Fruit fly (Drosophila melanogaster) S2 (cell line): ENCODE results near the gene CG3842.

Experiments used
- CG8478 ChIP-seq: fragments of >200 bp; optimal IDR thresholded peaks from 2 replicates; lab custom pipeline; 2018
- CTCF ChIP-seq, 2 experiments: fragments of >200 bp; optimal IDR thresholded peaks; 2 replicates each; lab custom pipeline; 2018

dm6 chrX:6311516-6311915 is 26.0 kb upstream of the CG3842 start:
- TF ChIP-seq CG8478, result no peak
- TF ChIP-seq CTCF (optimal IDR thresholded peaks at IDR 0.05; lab: Kevin White, UChicago), result no peak
